Worm (Caenorhabditis elegans): ENCODE measurements around the gene flcn-1.
"Not testable (repeated sequence)": the region's sequence is repeated elsewhere in the genome, so short reads cannot be mapped to it uniquely, and the experiment has no call there.

DNA sequence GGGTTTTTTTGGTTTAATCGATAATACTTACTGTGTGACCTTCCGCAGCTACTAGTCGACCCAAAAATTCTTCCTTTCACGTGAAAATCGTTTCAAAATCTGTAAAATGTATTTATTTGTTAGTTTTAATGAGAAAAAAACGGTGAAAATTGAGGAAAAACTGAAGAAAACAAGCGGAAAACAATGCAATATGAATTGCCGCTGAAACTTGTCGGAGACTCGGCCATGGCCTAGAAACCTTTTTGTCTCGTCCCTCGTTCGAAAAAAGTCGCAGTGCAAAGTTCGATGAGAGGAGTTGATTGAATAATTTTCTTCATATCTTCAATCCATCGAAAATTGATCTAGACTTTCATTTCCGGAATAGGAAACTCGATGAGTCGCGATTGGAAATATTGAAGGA is 49.2 kb downstream of the flcn-1 start, which contains the start of gene C15F1.8:
- TF ChIP-seq aly-2 (tag; optimal IDR thresholded peaks at IDR 0.05); unc-62 (GFP tag; optimal IDR thresholded peaks at IDR 0.05); ceh-82 (tag; optimal IDR thresholded peaks at IDR 0.05): not testable (repeated sequence)

All from whole organism, L2 larva.